Worm (Caenorhabditis elegans) whole organism, midembryonic: ENCODE measurements around the gene Y54F10AR.2.

Experiments used
- T22C8.4 ChIP-seq: fragments of 200-800 bp; sonication (Bioruptor generic); IDR thresholded peaks from 2 replicates; pipeline ENCODE4 v1.3.6; 2022; ENCODE audit warnings: missing genetic modification characterization, missing compliant biosample characterization
- cog-1 ChIP-seq: sonication (generic microtip); optimal IDR thresholded peaks from 2 replicates; lab custom pipeline; 2016; ENCODE audit warnings: missing genetic modification characterization, missing compliant biosample characterization
- flt-1 ChIP-seq: fragments of 200-800 bp; sonication (Bioruptor generic); IDR thresholded peaks from 2 replicates; pipeline ENCODE4 v1.3.6; 2022; ENCODE audit warnings: missing genetic modification characterization, missing compliant biosample characterization
- klf-2 ChIP-seq: fragments of 200-800 bp; sonication (Bioruptor generic); conservative IDR thresholded peaks from 2 replicates; pipeline ENCODE4 v1.3.6; 2022; ENCODE audit warnings: missing genetic modification reagents, missing genetic modification characterization, missing compliant biosample characterization
- med-1 ChIP-seq: sonication (generic microtip); optimal IDR thresholded peaks from 2 replicates; lab custom pipeline; 2017; ENCODE audit warnings: missing genetic modification characterization, mild to moderate bottlenecking, missing compliant biosample characterization, antibody characterized with exemption, missing genetic modification reagents; ENCODE audit not compliant: insufficient read depth
- ref-1 ChIP-seq: fragments of 200-800 bp; sonication (Bioruptor generic); conservative IDR thresholded peaks from 2 replicates; pipeline ENCODE4 v1.3.6; 2022; ENCODE audit warnings: missing genetic modification reagents, missing genetic modification characterization, missing compliant biosample characterization
- tab-1 ChIP-seq: fragments of 200-800 bp; sonication (Bioruptor generic); IDR thresholded peaks from 2 replicates; pipeline ENCODE4 v1.3.6; 2022; ENCODE audit warnings: missing genetic modification characterization, missing compliant biosample characterization
- ztf-23 ChIP-seq: fragments of 200-800 bp; sonication (Bioruptor generic); IDR thresholded peaks from 2 replicates; pipeline ENCODE4 v1.3.6; 2022; ENCODE audit warnings: missing genetic modification reagents, missing genetic modification characterization, missing compliant biosample characterization
- ztf-29 ChIP-seq: fragments of 200-800 bp; sonication (Bioruptor generic); IDR thresholded peaks from 2 replicates; pipeline ENCODE4 v1.3.6; 2022; ENCODE audit warnings: missing genetic modification reagents, missing genetic modification characterization, missing compliant biosample characterization

The Y54F10AR.2 gene

ce11 chrIII:2563033-2563656 is 8.2 kb downstream of the Y54F10AR.2 start:
- TF ChIP-seq tab-1 (GFP tag; lab: Robert Waterston, UW) (no peak), ztf-29 (GFP tag; lab: Robert Waterston, UW) (no peak), cog-1 (tag; lab: Kevin White, UChicago) (no peak), med-1 (GFP tag; lab: Kevin White, UChicago) (no peak)

ce11 chrIII:2561410-2561809 is 9.9 kb downstream of the Y54F10AR.2 start, which contains the start of gene nhr-239:
Gene nhr-239, plus strand, starts transcription at chrIII:2561710.
- TF ChIP-seq ref-1 (GFP tag; lab: Robert Waterston, UW) (no peak), cog-1 (tag; lab: Kevin White, UChicago) (no peak), T22C8.4 (GFP tag; lab: Robert Waterston, UW) (no peak), klf-2 (GFP tag; lab: Robert Waterston, UW) (no peak), ztf-23 (GFP tag; lab: Robert Waterston, UW) (no peak), tab-1 (GFP tag; lab: Robert Waterston, UW) (no peak), ztf-29 (GFP tag; lab: Robert Waterston, UW) (no peak)

- TF ChIP-seq ref-1 (GFP tag; lab: Robert Waterston, UW) = no peak; the same call in 1 of the 2 replicates
- no peak for TF ChIP-seq ztf-23 (GFP tag; lab: Robert Waterston, UW)
Observed at ce11 chrIII:2560763-2561162, 10.6 kb downstream of the Y54F10AR.2 start.

ce11 chrIII:2553579-2553978 is 17.8 kb downstream of the Y54F10AR.2 start:
- TF ChIP-seq tab-1 (GFP tag; lab: Robert Waterston, UW) (0 out of 2 replicates have a peak, but pooled peaks have one; percentile 52), ztf-23 (GFP tag; lab: Robert Waterston, UW) (no peak)

ce11 chrIII:2552382-2552781 is 19.0 kb downstream of the Y54F10AR.2 start:
- TF ChIP-seq klf-2 (GFP tag; lab: Robert Waterston, UW) = no peak

ce11 chrIII:2551981-2552380 is 19.4 kb downstream of the Y54F10AR.2 start:
- TF ChIP-seq med-1 (GFP tag; lab: Kevin White, UChicago) = no peak
- TF ChIP-seq tab-1 (GFP tag; lab: Robert Waterston, UW) = no peak

ce11 chrIII:2549620-2550019 is 21.7 kb downstream of the Y54F10AR.2 start, which contains the start of gene feh-1:
Gene feh-1, plus strand, starts transcription at chrIII:2549920.
- no peak for TF ChIP-seq ztf-23 (GFP tag; lab: Robert Waterston, UW)
- no peak for TF ChIP-seq flt-1 (GFP tag; lab: Robert Waterston, UW)
- no peak for TF ChIP-seq cog-1 (tag; lab: Kevin White, UChicago)
- TF ChIP-seq med-1 (GFP tag; lab: Kevin White, UChicago) = no peak
- TF ChIP-seq tab-1 (GFP tag; lab: Robert Waterston, UW) = no peak
- TF ChIP-seq klf-2 (GFP tag; lab: Robert Waterston, UW) = no peak
- TF ChIP-seq T22C8.4 (GFP tag; lab: Robert Waterston, UW) = no peak
- no peak for TF ChIP-seq ref-1 (GFP tag; lab: Robert Waterston, UW)
- TF ChIP-seq ztf-29 (GFP tag; lab: Robert Waterston, UW) = no peak

ce11 chrIII:2546298-2546697 is 25.0 kb downstream of the Y54F10AR.2 start:
- TF ChIP-seq flt-1 (GFP tag; lab: Robert Waterston, UW) (no peak), ztf-23 (GFP tag; lab: Robert Waterston, UW) (no peak), tab-1 (GFP tag; lab: Robert Waterston, UW) (no peak), ref-1 (GFP tag; lab: Robert Waterston, UW) (no peak), med-1 (GFP tag; lab: Kevin White, UChicago) (no peak), T22C8.4 (GFP tag; lab: Robert Waterston, UW) (no peak), cog-1 (tag; lab: Kevin White, UChicago) (no peak), klf-2 (GFP tag; lab: Robert Waterston, UW) (no peak), ztf-29 (GFP tag; lab: Robert Waterston, UW) (no peak)

- TF ChIP-seq ztf-29 (GFP tag; lab: Robert Waterston, UW) = no peak
- no peak for TF ChIP-seq tab-1 (GFP tag; lab: Robert Waterston, UW)
- no peak for TF ChIP-seq klf-2 (GFP tag; lab: Robert Waterston, UW)
- TF ChIP-seq ztf-23 (GFP tag; lab: Robert Waterston, UW) = no peak
- no peak for TF ChIP-seq ref-1 (GFP tag; lab: Robert Waterston, UW)
- no peak for TF ChIP-seq med-1 (GFP tag; lab: Kevin White, UChicago)
- no peak for TF ChIP-seq T22C8.4 (GFP tag; lab: Robert Waterston, UW)
- TF ChIP-seq flt-1 (GFP tag; lab: Robert Waterston, UW) = no peak
- no peak for TF ChIP-seq cog-1 (tag; lab: Kevin White, UChicago)
Observed at ce11 chrIII:2540520-2540919, 30.8 kb downstream of the Y54F10AR.2 start.

- TF ChIP-seq cog-1 (tag; lab: Kevin White, UChicago) (no peak), tab-1 (GFP tag; lab: Robert Waterston, UW) (no peak), ref-1 (GFP tag; lab: Robert Waterston, UW) (no peak), med-1 (GFP tag; lab: Kevin White, UChicago) (no peak), flt-1 (GFP tag; lab: Robert Waterston, UW) (peak; percentile 67; the same call in 1 of the 2 replicates), klf-2 (GFP tag; lab: Robert Waterston, UW) (no peak), ztf-23 (GFP tag; lab: Robert Waterston, UW) (0 out of 2 replicates have a peak, but pooled peaks have one; percentile 49), ztf-29 (GFP tag; lab: Robert Waterston, UW) (no peak), T22C8.4 (GFP tag; lab: Robert Waterston, UW) (0 out of 2 replicates have a peak, but pooled peaks have one; percentile 24)
Observed at ce11 chrIII:2535122-2535521, 36.2 kb downstream of the Y54F10AR.2 start.
